Worm (Caenorhabditis elegans) whole organism, L1 larva: ENCODE data around the gene F35C5.12.

Experiments
- C04F5.9 ChIP-seq: sonication (generic microtip); optimal IDR thresholded peaks from 2 replicates; lab custom pipeline; 2016; ENCODE audit warnings: missing genetic modification characterization, missing compliant biosample characterization
- C16A3.4 ChIP-seq: fragments of 150-350 bp; optimal IDR thresholded peaks from 2 replicates; lab custom pipeline; 2014; ENCODE audit warnings: missing biosample characterization, missing genetic modification characterization
- C34B4.2 ChIP-seq: sonication (generic microtip); optimal IDR thresholded peaks from 2 replicates; lab custom pipeline; 2017; ENCODE audit warnings: mild to moderate bottlenecking, missing genetic modification characterization, missing compliant biosample characterization
- Y116A8C.19 ChIP-seq: sonication (generic microtip); optimal IDR thresholded peaks from 2 replicates; lab custom pipeline; 2016; ENCODE audit warnings: missing compliant biosample characterization, missing genetic modification characterization, borderline replicate concordance
- aha-1 ChIP-seq: fragments of 150-350 bp; optimal IDR thresholded peaks from 2 replicates; lab custom pipeline; 2014; ENCODE audit warnings: missing biosample characterization, missing genetic modification characterization
- alr-1 ChIP-seq: fragments of 200-800 bp; sonication (Bioruptor generic); optimal IDR thresholded peaks from 2 replicates; lab custom pipeline; 2018; ENCODE audit warnings: borderline replicate concordance, mild to moderate bottlenecking, missing genetic modification characterization, missing compliant biosample characterization
- blmp-1 ChIP-seq: fragments of 150-350 bp; optimal IDR thresholded peaks from 2 replicates; lab custom pipeline; 2014; ENCODE audit warnings: missing biosample characterization, missing genetic modification characterization
- ceh-63 ChIP-seq: fragments of 200-800 bp; sonication (Bioruptor generic); optimal IDR thresholded peaks from 2 replicates; lab custom pipeline; 2018; ENCODE audit warnings: mild to moderate bottlenecking, missing genetic modification characterization, missing compliant biosample characterization
- ceh-90 ChIP-seq: sonication (generic microtip); optimal IDR thresholded peaks from 2 replicates; lab custom pipeline; 2016; ENCODE audit warnings: missing genetic modification characterization, missing compliant biosample characterization
- dpl-1 ChIP-seq, 3 experiments: fragments of 150-350 bp in 2 of 3; sonication (generic microtip) in 1 of 3; optimal IDR thresholded peaks; 2 replicates each; lab custom pipeline; 2014 to 2017; ENCODE audit warnings: missing biosample characterization in 3 of 3, missing genetic modification characterization in 3 of 3, missing genetic modification reagents in 3 of 3
- egl-13 ChIP-seq: sonication (generic microtip); optimal IDR thresholded peaks from 2 replicates; lab custom pipeline; 2016; ENCODE audit warnings: missing genotype, missing genetic modification reagents, missing genetic modification characterization, missing compliant biosample characterization
- elt-2 ChIP-seq: sonication (generic microtip); optimal IDR thresholded peaks from 2 replicates; lab custom pipeline; 2016; ENCODE audit warnings: missing genetic modification characterization, mild to moderate bottlenecking, inconsistent platforms, missing compliant biosample characterization, missing genetic modification reagents
- elt-3 ChIP-seq, 6 experiments: fragments of 150-350 bp in 1 of 6; sonication (generic microtip); optimal IDR thresholded peaks; 2 replicates each; lab custom pipeline; 2017 to 2018; ENCODE audit warnings: missing biosample characterization in 6 of 6, missing genetic modification characterization in 6 of 6, inconsistent platforms in 1 of 6
- fkh-10 ChIP-seq: sonication (generic microtip); optimal IDR thresholded peaks from 2 replicates; lab custom pipeline; 2017; ENCODE audit warnings: missing biosample characterization, missing genetic modification reagents, missing genetic modification characterization
- fkh-4 ChIP-seq: sonication (generic microtip); optimal IDR thresholded peaks from 2 replicates; lab custom pipeline; 2016; ENCODE audit warnings: missing compliant biosample characterization, missing genetic modification characterization, borderline replicate concordance
- fkh-8 ChIP-seq: sonication (generic microtip); optimal IDR thresholded peaks from 2 replicates; lab custom pipeline; 2016; ENCODE audit warnings: mild to moderate bottlenecking, missing genetic modification characterization, missing compliant biosample characterization
- grh-1 ChIP-seq: fragments of 200-800 bp; sonication (Bioruptor generic); IDR thresholded peaks from 2 replicates; pipeline ENCODE4 v1.3.6; 2022; ENCODE audit warnings: missing genetic modification reagents, missing genetic modification characterization, missing compliant biosample characterization
- hlh-17 ChIP-seq: fragments of 200-800 bp; sonication (Bioruptor generic); optimal IDR thresholded peaks from 2 replicates; lab custom pipeline; 2018; ENCODE audit warnings: missing genetic modification characterization, mild to moderate bottlenecking, missing compliant biosample characterization, moderate library complexity, borderline replicate concordance
- hpl-2 ChIP-seq: fragments of 150-350 bp; optimal IDR thresholded peaks from 2 replicates; lab custom pipeline; 2014; ENCODE audit warnings: missing biosample characterization, missing genetic modification reagents, missing genetic modification characterization
- jun-1 ChIP-seq: fragments of 150-350 bp; optimal IDR thresholded peaks from 2 replicates; lab custom pipeline; 2014; ENCODE audit warnings: missing biosample characterization, missing genetic modification reagents, missing genetic modification characterization
- lin-35 ChIP-seq, 2 experiments: fragments of 150-350 bp; optimal IDR thresholded peaks; 2 replicates each; lab custom pipeline; 2014; ENCODE audit warnings: missing biosample characterization in 2 of 2, missing genetic modification characterization in 2 of 2, missing genetic modification reagents in 2 of 2
- lsy-2 ChIP-seq, 2 experiments: fragments of 150-350 bp; optimal IDR thresholded peaks; 2 replicates each; lab custom pipeline; 2014; ENCODE audit warnings: missing biosample characterization in 2 of 2, missing genetic modification characterization in 2 of 2
- mdl-1 ChIP-seq, 2 experiments: fragments of 150-350 bp; optimal IDR thresholded peaks; 2 replicates each; lab custom pipeline; 2014 to 2017; ENCODE audit warnings: missing biosample characterization in 2 of 2, missing genetic modification characterization in 2 of 2, inconsistent platforms in 1 of 2
- nhr-237 ChIP-seq: fragments of 150-350 bp; optimal IDR thresholded peaks from 2 replicates; lab custom pipeline; 2014; ENCODE audit warnings: missing biosample characterization, missing genetic modification characterization
- nhr-77 ChIP-seq: fragments of 150-350 bp; optimal IDR thresholded peaks from 2 replicates; lab custom pipeline; 2014; ENCODE audit warnings: missing biosample characterization, missing genetic modification characterization
- nhr-84 ChIP-seq: sonication (generic microtip); optimal IDR thresholded peaks from 2 replicates; lab custom pipeline; 2017; ENCODE audit warnings: missing biosample characterization, missing genetic modification characterization
- nhr-85 ChIP-seq: sonication (generic microtip); peaks from one replicate; lab custom pipeline; 2016; ENCODE audit warnings: missing genetic modification characterization, inconsistent platforms, missing compliant biosample characterization
- pag-3 ChIP-seq: sonication (generic microtip); optimal IDR thresholded peaks from 2 replicates; lab custom pipeline; 2017; ENCODE audit warnings: missing genetic modification characterization, mild to moderate bottlenecking, missing compliant biosample characterization, antibody characterized with exemption, borderline replicate concordance; ENCODE audit not compliant: insufficient read depth
- pax-3 ChIP-seq: fragments of 200-800 bp; sonication (Bioruptor generic); optimal IDR thresholded peaks from 2 replicates; lab custom pipeline; 2018; ENCODE audit warnings: mild to moderate bottlenecking, missing genetic modification characterization, moderate library complexity, missing compliant biosample characterization
- skn-1 ChIP-seq: fragments of 150-350 bp; optimal IDR thresholded peaks from 2 replicates; lab custom pipeline; 2014; ENCODE audit warnings: missing biosample characterization, missing genetic modification characterization
- sox-4 ChIP-seq: sonication (generic microtip); optimal IDR thresholded peaks from 2 replicates; lab custom pipeline; 2016; ENCODE audit warnings: missing genetic modification characterization, missing compliant biosample characterization
- sptf-1 ChIP-seq: fragments of 150-350 bp; optimal IDR thresholded peaks from 2 replicates; lab custom pipeline; 2014; ENCODE audit warnings: missing biosample characterization, missing genetic modification characterization
- tbx-2 ChIP-seq: sonication (generic microtip); optimal IDR thresholded peaks from 2 replicates; lab custom pipeline; 2016; ENCODE audit warnings: missing genetic modification characterization, missing compliant biosample characterization
- unc-130 ChIP-seq: fragments of 150-350 bp; optimal IDR thresholded peaks from 2 replicates; lab custom pipeline; 2017; ENCODE audit warnings: missing biosample characterization, missing genetic modification characterization, inconsistent platforms
- unc-62 ChIP-seq: fragments of 150-350 bp; optimal IDR thresholded peaks from 2 replicates; lab custom pipeline; 2014; ENCODE audit warnings: missing biosample characterization, missing genetic modification reagents, missing genetic modification characterization
- unc-86 ChIP-seq: sonication (generic microtip); optimal IDR thresholded peaks from 2 replicates; lab custom pipeline; 2016; ENCODE audit warnings: missing genetic modification characterization, missing compliant biosample characterization
- zag-1 ChIP-seq: fragments of 150-350 bp; optimal IDR thresholded peaks from 2 replicates; lab custom pipeline; 2014; ENCODE audit warnings: missing biosample characterization, missing genetic modification characterization
- zip-4 ChIP-seq: fragments of 200-800 bp; sonication (Bioruptor generic); optimal IDR thresholded peaks from 2 replicates; lab custom pipeline; 2018; ENCODE audit warnings: mild to moderate bottlenecking, missing genetic modification characterization, moderate library complexity, missing compliant biosample characterization
- ztf-11 ChIP-seq, 2 experiments: sonication (generic microtip); optimal IDR thresholded peaks; 2 replicates each; lab custom pipeline; 2016 to 2017; ENCODE audit warnings: missing genetic modification characterization in 2 of 2, missing biosample characterization in 1 of 2, missing compliant biosample characterization in 1 of 2
- ztf-4 ChIP-seq: fragments of 150-350 bp; optimal IDR thresholded peaks from 2 replicates; lab custom pipeline; 2014; ENCODE audit warnings: missing biosample characterization, missing genetic modification characterization

Gene F35C5.12

ce11 chrII:12914514-12915075, at the start of gene F35C5.12 (continued):
- TF ChIP-seq alr-1 (tag; lab: Kevin White, UChicago) (no peak), pax-3 (tag; lab: Kevin White, UChicago) (peak; percentile 52), blmp-1 (peak; percentile 22), nhr-77 (no peak), sptf-1 (tag; lab: Kevin White, UChicago) (no peak), dpl-1 (GFP tag; optimal IDR thresholded peaks at IDR 0.05; lab: Kevin White, UChicago) (peak; percentile 87 to 92 (median 90)), skn-1 (peak; percentile 22), elt-3 (tag; optimal IDR thresholded peaks at IDR 0.05; lab: Kevin White, UChicago) (peak in 1 of 6 experiments; percentile 14), hpl-2 (GFP tag; lab: Kevin White, UChicago) (no peak), lsy-2 (tag; optimal IDR thresholded peaks at IDR 0.05; lab: Kevin White, UChicago) (peak; percentile 67 to 68), C16A3.4 (tag; lab: Kevin White, UChicago) (peak; percentile 18), elt-2 (peak; percentile 22), unc-130 (tag; lab: Kevin White, UChicago) (no peak), hlh-17 (GFP tag; lab: Kevin White, UChicago) (no peak), nhr-237 (tag; lab: Kevin White, UChicago) (no peak), Y116A8C.19 (tag; lab: Kevin White, UChicago) (no peak), egl-13 (tag; lab: Kevin White, UChicago) (peak; percentile 54), sox-4 (tag; lab: Kevin White, UChicago) (peak; percentile 42), unc-62 (GFP tag; lab: Kevin White, UChicago) (no peak), lin-35 (GFP tag; optimal IDR thresholded peaks at IDR 0.05; lab: Kevin White, UChicago) (peak; percentile 88 to 94), fkh-8 (no peak), unc-86 (tag; lab: Kevin White, UChicago) (no peak), ztf-4 (tag; lab: Kevin White, UChicago) (no peak), tbx-2 (tag; lab: Kevin White, UChicago) (peak; percentile 67), fkh-10 (GFP tag; lab: Kevin White, UChicago) (no peak), jun-1 (tag; lab: Kevin White, UChicago) (no peak), mdl-1 (tag; optimal IDR thresholded peaks at IDR 0.05; lab: Kevin White, UChicago) (no peak), zip-4 (no peak), grh-1 (GFP tag; lab: Robert Waterston, UW) (peak; percentile 34; the same call in 1 of the 2 replicates), ztf-11 (tag; optimal IDR thresholded peaks at IDR 0.05; lab: Kevin White, UChicago) (peak in 1 of 2 experiments; percentile 74), ceh-90 (peak; percentile 82)

- TF ChIP-seq C34B4.2 (tag; lab: Kevin White, UChicago) (no peak), egl-13 (tag; lab: Kevin White, UChicago) (no peak), blmp-1 (peak; percentile 91)
- TF ChIP-seq, all 84 proteins: peak for 1
These were observed 47.4 kb upstream of the F35C5.12 start for ce11 chrII:12961743-12962142.

DNA sequence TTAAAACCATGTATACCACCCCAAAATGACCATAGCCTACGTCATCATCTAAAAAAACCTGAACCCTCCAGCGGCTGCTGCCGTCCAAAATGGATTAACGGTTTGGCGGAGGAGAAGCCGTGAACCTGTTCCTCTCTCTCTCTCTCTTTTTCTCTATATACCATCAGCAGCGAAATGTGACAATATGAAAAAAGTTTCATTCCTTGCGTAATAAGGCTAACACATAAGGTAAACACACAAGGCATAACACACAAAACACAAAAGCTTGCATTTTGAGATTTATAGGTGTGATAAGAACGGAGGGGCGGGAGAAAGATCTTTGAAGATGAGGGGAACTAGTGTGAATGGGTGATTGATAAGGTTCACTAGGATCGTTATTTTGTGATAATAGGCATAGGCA, 46.9 kb upstream of the F35C5.12 start:
- no peak for TF ChIP-seq ztf-11 (tag; optimal IDR thresholded peaks at IDR 0.05; lab: Kevin White, UChicago)
- peak; percentile 25 for TF ChIP-seq nhr-85 (tag; lab: Kevin White, UChicago)
- no peak for TF ChIP-seq fkh-4
- TF ChIP-seq nhr-77: no peak
- peak; percentile 34 for TF ChIP-seq blmp-1
- TF ChIP-seq nhr-84 (tag; lab: Kevin White, UChicago): no peak
- no peak for TF ChIP-seq grh-1 (GFP tag; lab: Robert Waterston, UW)
- no peak for TF ChIP-seq lin-35 (GFP tag; optimal IDR thresholded peaks at IDR 0.05; lab: Kevin White, UChicago)
- no peak for TF ChIP-seq C04F5.9 (tag; lab: Kevin White, UChicago)
- TF ChIP-seq ceh-63: no peak
- no peak for TF ChIP-seq zip-4
- TF ChIP-seq aha-1 (tag; lab: Kevin White, UChicago): no peak
- TF ChIP-seq C16A3.4 (tag; lab: Kevin White, UChicago): no peak
- no peak for TF ChIP-seq ceh-90
- no peak for TF ChIP-seq fkh-10 (GFP tag; lab: Kevin White, UChicago)
- TF ChIP-seq unc-86 (tag; lab: Kevin White, UChicago): no peak
- TF ChIP-seq zag-1 (tag; lab: Kevin White, UChicago): no peak
- no peak for TF ChIP-seq pag-3 (tag; lab: Kevin White, UChicago)
